Worm (Caenorhabditis elegans) whole organism, late embryonic: ENCODE data around the gene pssy-1.
A peak's percentile ranks its signal among the peaks of the same experiment; 100 is the strongest.

ENCODE experiments used
- C38D4.7 ChIP-seq: fragments of 200-800 bp; sonication (Bioruptor generic); optimal IDR thresholded peaks from 2 replicates; lab custom pipeline; 2018; ENCODE audit warnings: mild to moderate bottlenecking, missing genetic modification characterization, moderate library complexity, missing compliant biosample characterization
- K09A11.1 ChIP-seq: sonication (generic microtip); optimal IDR thresholded peaks from 2 replicates; lab custom pipeline; 2017; ENCODE audit warnings: antibody characterized with exemption, mild to moderate bottlenecking, missing genetic modification characterization, missing compliant biosample characterization; ENCODE audit not compliant: insufficient read depth
- Y22D7AL.16 ChIP-seq: sonication (generic microtip); optimal IDR thresholded peaks from 2 replicates; lab custom pipeline; 2016; ENCODE audit warnings: missing genetic modification characterization, missing compliant biosample characterization
- ahr-1 ChIP-seq: sonication (generic microtip); optimal IDR thresholded peaks from 2 replicates; lab custom pipeline; 2016; ENCODE audit warnings: missing genetic modification characterization, missing compliant biosample characterization
- ama-1 ChIP-seq: fragments of 150-350 bp; optimal IDR thresholded peaks from 2 replicates; lab custom pipeline; 2014
- ceh-14 ChIP-seq: sonication (generic microtip); optimal IDR thresholded peaks from 2 replicates; lab custom pipeline; 2016; ENCODE audit warnings: missing genotype, missing genetic modification characterization, missing compliant biosample characterization
- ceh-2 ChIP-seq: sonication (generic microtip); optimal IDR thresholded peaks from 2 replicates; lab custom pipeline; 2016; ENCODE audit warnings: missing genotype, missing genetic modification characterization, missing compliant biosample characterization
- ceh-30 ChIP-seq: fragments of 150-350 bp; optimal IDR thresholded peaks from 2 replicates; lab custom pipeline; 2014; ENCODE audit warnings: missing biosample characterization, missing genetic modification characterization
- ceh-34 ChIP-seq: sonication (generic microtip); optimal IDR thresholded peaks from 2 replicates; lab custom pipeline; 2016; ENCODE audit warnings: mild to moderate bottlenecking, missing genetic modification characterization, missing compliant biosample characterization
- che-1 ChIP-seq: sonication (generic microtip); optimal IDR thresholded peaks from 2 replicates; lab custom pipeline; 2016; ENCODE audit warnings: mild to moderate bottlenecking, missing genetic modification characterization, missing compliant biosample characterization
- dmd-4 ChIP-seq: sonication (generic microtip); optimal IDR thresholded peaks from 2 replicates; lab custom pipeline; 2016; ENCODE audit warnings: borderline replicate concordance, missing genetic modification characterization, missing compliant biosample characterization
- dve-1 ChIP-seq: sonication (generic microtip); optimal IDR thresholded peaks from 2 replicates; lab custom pipeline; 2017; ENCODE audit warnings: antibody characterized with exemption, mild to moderate bottlenecking, missing genetic modification characterization, missing compliant biosample characterization
- elt-2 ChIP-seq: sonication (generic microtip); optimal IDR thresholded peaks from 2 replicates; lab custom pipeline; 2016; ENCODE audit warnings: missing genetic modification reagents, missing genetic modification characterization, missing compliant biosample characterization
- ets-4 ChIP-seq: sonication (generic microtip); optimal IDR thresholded peaks from 2 replicates; lab custom pipeline; 2016; ENCODE audit warnings: missing genetic modification characterization, missing compliant biosample characterization
- eyg-1 ChIP-seq: sonication (generic microtip); optimal IDR thresholded peaks from 2 replicates; lab custom pipeline; 2016; ENCODE audit warnings: missing genotype, missing genetic modification characterization, missing compliant biosample characterization
- hlh-13 ChIP-seq: fragments of 200-800 bp; sonication (Bioruptor generic); optimal IDR thresholded peaks from 2 replicates; lab custom pipeline; 2018; ENCODE audit warnings: mild to moderate bottlenecking, missing genetic modification characterization, missing compliant biosample characterization
- hlh-15 ChIP-seq: sonication (generic microtip); optimal IDR thresholded peaks from 2 replicates; lab custom pipeline; 2016; ENCODE audit warnings: missing genetic modification characterization, missing compliant biosample characterization
- hlh-30 ChIP-seq: sonication (generic microtip); optimal IDR thresholded peaks from 2 replicates; lab custom pipeline; 2017; ENCODE audit warnings: antibody characterized with exemption, missing genetic modification characterization, missing compliant biosample characterization; ENCODE audit not compliant: insufficient read depth
- hlh-6 ChIP-seq: sonication (generic microtip); optimal IDR thresholded peaks from 2 replicates; lab custom pipeline; 2016; ENCODE audit warnings: missing genotype, missing genetic modification characterization, missing compliant biosample characterization
- hlh-8 ChIP-seq: sonication (generic microtip); optimal IDR thresholded peaks from 2 replicates; lab custom pipeline; 2016; ENCODE audit warnings: missing genotype, missing genetic modification characterization, missing compliant biosample characterization
- lin-11 ChIP-seq: fragments of 200-800 bp; sonication (Bioruptor generic); optimal IDR thresholded peaks from 2 replicates; lab custom pipeline; 2018; ENCODE audit warnings: mild to moderate bottlenecking, missing genetic modification characterization, missing compliant biosample characterization
- nfya-1 ChIP-seq: sonication (generic microtip); optimal IDR thresholded peaks from 2 replicates; lab custom pipeline; 2017; ENCODE audit warnings: missing genetic modification characterization, mild to moderate bottlenecking, missing compliant biosample characterization, antibody characterized with exemption, moderate library complexity
- pag-3 ChIP-seq: sonication (generic microtip); optimal IDR thresholded peaks from 2 replicates; lab custom pipeline; 2016; ENCODE audit warnings: missing compliant biosample characterization, missing genetic modification characterization, borderline replicate concordance
- pax-1 ChIP-seq: fragments of 150-350 bp; optimal IDR thresholded peaks from 2 replicates; lab custom pipeline; 2014; ENCODE audit warnings: missing biosample characterization, missing genetic modification characterization
- pha-2 ChIP-seq: sonication (generic microtip); optimal IDR thresholded peaks from 2 replicates; lab custom pipeline; 2017; ENCODE audit warnings: mild to moderate bottlenecking, missing genetic modification characterization, missing compliant biosample characterization
- pha-4 ChIP-seq: fragments of 150-350 bp; optimal IDR thresholded peaks from 2 replicates; lab custom pipeline; 2018; ENCODE audit warnings: missing biosample characterization, missing genetic modification reagents, missing genetic modification characterization
- pqm-1 ChIP-seq: sonication (generic microtip); optimal IDR thresholded peaks from 2 replicates; lab custom pipeline; 2016; ENCODE audit warnings: missing genetic modification characterization, missing compliant biosample characterization
- rnt-1 ChIP-seq: sonication (generic microtip); optimal IDR thresholded peaks from 2 replicates; lab custom pipeline; 2016; ENCODE audit warnings: missing genetic modification characterization, missing compliant biosample characterization
- syd-9 ChIP-seq: sonication (generic microtip); optimal IDR thresholded peaks from 2 replicates; lab custom pipeline; 2016; ENCODE audit warnings: mild to moderate bottlenecking, missing genetic modification characterization, moderate library complexity, missing compliant biosample characterization
- tbx-7 ChIP-seq: sonication (generic microtip); optimal IDR thresholded peaks from 2 replicates; lab custom pipeline; 2016; ENCODE audit warnings: missing genotype, missing genetic modification characterization, missing compliant biosample characterization
- ttx-3 ChIP-seq: sonication (generic microtip); optimal IDR thresholded peaks from 2 replicates; lab custom pipeline; 2016; ENCODE audit warnings: missing genetic modification reagents, missing genetic modification characterization, missing compliant biosample characterization
- unc-42 ChIP-seq: sonication (generic microtip); optimal IDR thresholded peaks from 2 replicates; lab custom pipeline; 2016; ENCODE audit warnings: missing genotype, missing genetic modification characterization, missing compliant biosample characterization
- unc-55 ChIP-seq: sonication (generic microtip); optimal IDR thresholded peaks from 2 replicates; lab custom pipeline; 2017; ENCODE audit warnings: missing biosample characterization, missing genetic modification reagents, missing genetic modification characterization

Gene pssy-1

DNA sequence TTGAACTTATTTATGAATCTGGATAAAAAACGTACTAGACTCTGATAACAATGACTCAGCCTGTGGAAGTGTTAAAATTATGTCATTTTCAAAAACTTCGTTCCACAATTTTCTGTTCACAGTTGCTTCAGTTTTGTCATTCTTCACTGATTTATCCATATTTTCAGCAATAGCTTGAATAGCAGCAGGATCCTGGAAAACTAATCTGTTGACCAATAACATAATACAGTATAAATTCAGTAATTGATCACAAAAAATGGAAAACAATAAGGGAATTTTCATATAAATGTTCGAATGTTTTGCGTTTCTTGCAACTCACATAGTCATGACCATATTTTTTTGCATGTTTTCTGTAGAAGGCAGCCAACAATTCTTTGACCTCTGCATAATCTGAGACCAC lies 16.9 kb upstream of the pssy-1 start:
- TF ChIP-seq rnt-1 (tag; lab: Kevin White, UChicago) = no peak
- no peak for TF ChIP-seq nfya-1
- TF ChIP-seq elt-2 (tag; lab: Kevin White, UChicago) = no peak
- no peak for TF ChIP-seq ama-1 (lab: Kevin White, UChicago)

ce11 chrX:9948963-9949362 lies 16.4 kb upstream of the pssy-1 start, which contains the start of gene nas-37:
nas-37 (minus strand) TSS chrX:9949063.
- no peak for TF ChIP-seq syd-9 (tag; lab: Kevin White, UChicago)
- no peak for TF ChIP-seq ttx-3
- no peak for TF ChIP-seq ceh-30 (tag; lab: Kevin White, UChicago)
- TF ChIP-seq pha-2 (tag; lab: Kevin White, UChicago) = no peak
- TF ChIP-seq pax-1 (tag; lab: Kevin White, UChicago) = no peak
- TF ChIP-seq dmd-4 (tag; lab: Kevin White, UChicago) = no peak
- TF ChIP-seq che-1 (tag; lab: Kevin White, UChicago) = no peak
- no peak for TF ChIP-seq ceh-34
- TF ChIP-seq unc-42 (tag; lab: Kevin White, UChicago) = no peak
- no peak for TF ChIP-seq pqm-1 (tag; lab: Kevin White, UChicago)
- no peak for TF ChIP-seq C38D4.7 (GFP tag; lab: Kevin White, UChicago)
- no peak for TF ChIP-seq ama-1 (lab: Kevin White, UChicago)
- TF ChIP-seq K09A11.1 = no peak
- no peak for TF ChIP-seq lin-11 (tag; lab: Kevin White, UChicago)
- TF ChIP-seq hlh-6 (tag; lab: Kevin White, UChicago) = no peak
- TF ChIP-seq pha-4 (tag; lab: Kevin White, UChicago) = no peak
- TF ChIP-seq tbx-7 (tag; lab: Kevin White, UChicago) = no peak

DNA sequence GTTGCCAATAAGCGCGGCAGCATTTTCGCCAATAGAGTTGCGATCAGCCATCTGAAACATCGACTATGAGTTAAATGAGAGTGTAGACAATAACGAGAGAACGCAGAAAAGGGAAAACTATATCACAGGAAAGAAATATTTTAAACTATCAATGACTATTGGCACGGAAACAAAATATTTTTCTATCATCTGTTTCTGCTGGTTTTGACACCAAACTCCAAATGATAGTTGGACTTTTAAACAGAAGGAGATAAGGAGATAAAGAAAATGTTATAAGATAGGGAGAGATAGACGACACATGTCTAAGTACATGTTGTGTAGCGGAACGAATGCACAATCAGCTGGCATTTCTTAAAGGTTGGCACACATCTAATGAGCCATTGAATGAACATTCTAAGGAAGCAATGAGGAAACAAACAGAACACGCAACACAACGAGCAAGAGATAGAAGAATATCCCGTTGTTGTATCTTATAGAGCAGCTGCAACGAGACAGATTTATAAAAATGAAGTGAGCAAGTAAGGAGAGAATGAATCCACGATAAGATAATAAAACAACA lies 10.8 kb upstream of the pssy-1 start, which contains the start of gene cysl-1:
Gene cysl-1, minus strand, starts transcription at position 51 of the 559 bp plus-strand sequence.
- TF ChIP-seq ets-4 (no peak), elt-2 (tag; lab: Kevin White, UChicago) (peak; percentile 29), hlh-13 (GFP tag; lab: Kevin White, UChicago) (no peak), hlh-15 (tag; lab: Kevin White, UChicago) (no peak), eyg-1 (tag; lab: Kevin White, UChicago) (no peak), C38D4.7 (GFP tag; lab: Kevin White, UChicago) (no peak), unc-55 (GFP tag; lab: Kevin White, UChicago) (no peak), ceh-34 (no peak), pax-1 (tag; lab: Kevin White, UChicago) (no peak), nfya-1 (peak; percentile 9), dmd-4 (tag; lab: Kevin White, UChicago) (no peak), ceh-2 (tag; lab: Kevin White, UChicago) (no peak), syd-9 (tag; lab: Kevin White, UChicago) (no peak), dve-1 (tag; lab: Kevin White, UChicago) (no peak), hlh-8 (no peak), ahr-1 (tag; lab: Kevin White, UChicago) (no peak), rnt-1 (tag; lab: Kevin White, UChicago) (peak; percentile 21), tbx-7 (tag; lab: Kevin White, UChicago) (no peak), unc-42 (tag; lab: Kevin White, UChicago) (peak; percentile 47), Y22D7AL.16 (tag; lab: Kevin White, UChicago) (no peak), pha-2 (tag; lab: Kevin White, UChicago) (no peak), hlh-30 (no peak)

DNA sequence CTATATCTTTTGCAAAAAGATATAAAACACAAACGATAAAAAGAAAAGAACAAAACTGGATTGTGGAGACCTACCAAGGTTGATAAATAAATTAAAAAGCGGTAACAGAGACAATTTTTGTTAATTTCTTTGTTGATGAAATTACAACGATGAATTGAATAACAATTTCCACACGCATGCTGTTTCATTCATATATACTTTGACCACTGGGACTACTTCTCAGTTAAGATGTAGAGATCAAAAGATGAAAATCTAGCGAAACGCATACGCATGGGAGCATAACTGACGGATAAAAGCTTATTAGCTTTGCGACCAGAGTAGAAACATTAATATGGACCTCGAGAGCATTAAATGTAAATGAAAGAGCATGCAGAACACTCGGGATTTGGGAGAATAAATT lies 9.3 kb upstream of the pssy-1 start:
- TF ChIP-seq ceh-14 = peak; percentile 54
- no peak for TF ChIP-seq pag-3 (tag; lab: Kevin White, UChicago)
- peak; percentile 52 for TF ChIP-seq unc-42 (tag; lab: Kevin White, UChicago)
